Worm (Caenorhabditis elegans): Measurements from ENCODE around the gene dmsr-15.

- TF ChIP-seq sdc-2 (tag; optimal IDR thresholded peaks at IDR 0.05) = no peak
- no peak for TF ChIP-seq syd-9 (tag; optimal IDR thresholded peaks at IDR 0.05)
- no peak for TF ChIP-seq ceh-24 (tag; optimal IDR thresholded peaks at IDR 0.05)
- TF ChIP-seq gmeb-2 (tag; optimal IDR thresholded peaks at IDR 0.05) = no peak
- TF ChIP-seq ceh-45 (GFP tag; IDR thresholded peaks at IDR 0.05) = no peak
- TF ChIP-seq ets-4 (tag; optimal IDR thresholded peaks at IDR 0.05) = no peak
- TF ChIP-seq hlh-8 (tag; optimal IDR thresholded peaks at IDR 0.05) = no peak
- TF ChIP-seq ama-1 (optimal IDR thresholded peaks at IDR 0.05) = no peak
- no peak for TF ChIP-seq fax-1 (tag; optimal IDR thresholded peaks at IDR 0.05)
Measured at ce11 chrV:6780676-6781075, 48.0 kb downstream of the dmsr-15 start.

All from whole organism, late embryonic.